Fruit fly (Drosophila melanogaster) whole organism, prepupa: ENCODE data around the gene Adsl.

Experiments used
- CG10631 ChIP-seq: fragments of 200-800 bp; sonication (Bioruptor generic); optimal IDR thresholded peaks from 2 replicates; lab custom pipeline; 2016; ENCODE audit warnings: missing biosample characterization, missing genetic modification characterization
- CG10669 ChIP-seq: fragments of 200-800 bp; sonication (Bioruptor generic); optimal IDR thresholded peaks from 3 replicates; lab custom pipeline; 2018; ENCODE audit warnings: missing biosample characterization, mild to moderate bottlenecking, missing genetic modification characterization, moderate library complexity
- CG11294 ChIP-seq: fragments of 200-800 bp; sonication (Bioruptor generic); IDR thresholded peaks from 2 replicates; pipeline ENCODE4 v1.3.6; 2022; ENCODE audit warnings: missing biosample characterization, missing genetic modification characterization
- CG11902 ChIP-seq: fragments of 200-800 bp; sonication (Bioruptor generic); optimal IDR thresholded peaks from 3 replicates; lab custom pipeline; 2016; ENCODE audit warnings: missing biosample characterization, missing genetic modification characterization
- CG15336 ChIP-seq: fragments of 200-800 bp; sonication (Bioruptor generic); IDR thresholded peaks from 2 replicates; pipeline ENCODE4 v1.3.6; 2022; ENCODE audit warnings: missing biosample characterization, missing genetic modification characterization
- CG3032 ChIP-seq: fragments of 200-800 bp; optimal IDR thresholded peaks from 2 replicates; lab custom pipeline; 2019; ENCODE audit warnings: missing biosample characterization, mild to moderate bottlenecking, missing genetic modification characterization, moderate library complexity
- CG4318 ChIP-seq: fragments of 200-800 bp; sonication (Bioruptor generic); optimal IDR thresholded peaks from 3 replicates; lab custom pipeline; 2017; ENCODE audit warnings: missing biosample characterization, mild to moderate bottlenecking, missing genetic modification characterization
- CG6163 ChIP-seq: fragments of 200-800 bp; sonication (Bioruptor generic); IDR thresholded peaks from 3 replicates; pipeline ENCODE4 v1.3.6; 2022; ENCODE audit warnings: missing biosample characterization, missing genetic modification characterization
- CG6276 ChIP-seq: fragments of 200-800 bp; sonication (Bioruptor generic); optimal IDR thresholded peaks from 2 replicates; lab custom pipeline; 2017; ENCODE audit warnings: missing biosample characterization, mild to moderate bottlenecking, missing genetic modification characterization
- CG6792 ChIP-seq: fragments of 200-800 bp; sonication (Bioruptor generic); optimal IDR thresholded peaks from 3 replicates; lab custom pipeline; 2016; ENCODE audit warnings: missing biosample characterization, missing genetic modification characterization
- CG6854 ChIP-seq: fragments of 200-800 bp; sonication (Bioruptor generic); optimal IDR thresholded peaks from 2 replicates; lab custom pipeline; 2017; ENCODE audit warnings: missing biosample characterization, mild to moderate bottlenecking, missing genetic modification characterization
- CG8119 ChIP-seq: fragments of 200-800 bp; sonication (Bioruptor generic); IDR thresholded peaks from 3 replicates; pipeline ENCODE4 v1.3.6; 2022; ENCODE audit warnings: missing biosample characterization, missing genetic modification characterization
- CG8319 ChIP-seq: fragments of 200-800 bp; sonication (Bioruptor generic); optimal IDR thresholded peaks from 3 replicates; lab custom pipeline; 2016; ENCODE audit warnings: missing biosample characterization, missing genetic modification characterization
- CG8632 ChIP-seq: fragments of 200-800 bp; sonication (Bioruptor generic); optimal IDR thresholded peaks from 3 replicates; lab custom pipeline; 2016; ENCODE audit warnings: missing biosample characterization, missing genetic modification characterization
- Eip78C ChIP-seq: fragments of 200-800 bp; sonication (Bioruptor generic); peaks from one replicate; lab custom pipeline; 2016; ENCODE audit warnings: missing biosample characterization, missing genetic modification characterization
- Eip93F ChIP-seq: fragments of 200-800 bp; sonication (Bioruptor generic); optimal IDR thresholded peaks from 2 replicates; lab custom pipeline; 2016; ENCODE audit warnings: missing biosample characterization, mild to moderate bottlenecking, missing genetic modification characterization
- Ets96B ChIP-seq: fragments of 200-800 bp; optimal IDR thresholded peaks from 2 replicates; lab custom pipeline; 2019; ENCODE audit warnings: missing biosample characterization, mild to moderate bottlenecking, missing genetic modification characterization, moderate library complexity
- Gug ChIP-seq: fragments of 200-800 bp; sonication (Bioruptor generic); IDR thresholded peaks from 2 replicates; pipeline ENCODE4 v1.3.6; 2022; ENCODE audit warnings: missing biosample characterization, missing genetic modification characterization
- Met ChIP-seq: fragments of 200-800 bp; sonication (Bioruptor generic); optimal IDR thresholded peaks from 3 replicates; lab custom pipeline; 2016; ENCODE audit warnings: missing biosample characterization, missing genetic modification characterization
- Sox15 ChIP-seq: fragments of 200-800 bp; sonication (Bioruptor generic); optimal IDR thresholded peaks from 3 replicates; lab custom pipeline; 2016; ENCODE audit warnings: missing biosample characterization, missing genetic modification characterization
- acj6 ChIP-seq: fragments of 200-800 bp; sonication (Bioruptor generic); optimal IDR thresholded peaks from 3 replicates; lab custom pipeline; 2016; ENCODE audit warnings: missing biosample characterization, missing genetic modification characterization
- eg ChIP-seq: fragments of 200-800 bp; sonication (Bioruptor generic); IDR thresholded peaks from 3 replicates; pipeline ENCODE4 v1.3.6; 2022; ENCODE audit warnings: missing biosample characterization, missing genetic modification characterization
- esn ChIP-seq: fragments of 200-800 bp; sonication (Bioruptor generic); optimal IDR thresholded peaks from 2 replicates; lab custom pipeline; 2016; ENCODE audit warnings: missing biosample characterization, mild to moderate bottlenecking, missing genetic modification characterization, moderate library complexity
- fd59A ChIP-seq: fragments of 200-800 bp; sonication (Bioruptor generic); optimal IDR thresholded peaks from 2 replicates; lab custom pipeline; 2017; ENCODE audit warnings: missing biosample characterization, mild to moderate bottlenecking, missing genetic modification characterization, missing genetic modification reagents
- fd85E ChIP-seq: fragments of 200-800 bp; sonication (Bioruptor generic); optimal IDR thresholded peaks from 3 replicates; lab custom pipeline; 2016; ENCODE audit warnings: missing biosample characterization, missing genetic modification characterization
- lz ChIP-seq: fragments of 200-800 bp; sonication (Bioruptor generic); optimal IDR thresholded peaks from 3 replicates; lab custom pipeline; 2016; ENCODE audit warnings: missing biosample characterization, missing genetic modification characterization
- net ChIP-seq: fragments of 200-800 bp; sonication (Bioruptor generic); optimal IDR thresholded peaks from 3 replicates; lab custom pipeline; 2016; ENCODE audit warnings: missing biosample characterization, missing genetic modification characterization
- salr ChIP-seq, 2 experiments: fragments of 200-800 bp; sonication (Bioruptor generic); optimal IDR thresholded peaks; 3 replicates each; lab custom pipeline; 2016 to 2018; ENCODE audit warnings: missing biosample characterization in 2 of 2, missing genetic modification characterization in 2 of 2, mild to moderate bottlenecking in 1 of 2
- spab ChIP-seq: fragments of 200-800 bp; sonication (Bioruptor generic); optimal IDR thresholded peaks from 2 replicates; lab custom pipeline; 2017; ENCODE audit warnings: missing biosample characterization, mild to moderate bottlenecking, missing genetic modification characterization, missing genetic modification reagents
- ss ChIP-seq, 2 experiments: fragments of 200-800 bp; sonication (Bioruptor generic); optimal IDR thresholded peaks; 2 replicates in 1 of 2; 3 replicates in 1 of 2; lab custom pipeline; 2017 to 2018; ENCODE audit warnings: mild to moderate bottlenecking in 2 of 2, missing biosample characterization in 2 of 2, missing genetic modification characterization in 2 of 2, moderate library complexity in 1 of 2
- svp ChIP-seq: fragments of 200-800 bp; sonication (Bioruptor generic); peaks from one replicate; lab custom pipeline; 2016; ENCODE audit warnings: missing biosample characterization, missing genetic modification characterization
- vri ChIP-seq: fragments of 200-800 bp; sonication (Bioruptor generic); optimal IDR thresholded peaks from 3 replicates; lab custom pipeline; 2016; ENCODE audit warnings: missing biosample characterization, mild to moderate bottlenecking, missing genetic modification characterization

Adsl gene

dm6 chr3R:17018902-17019527 lies 1.9 kb downstream of the Adsl start (continued):
- TF ChIP-seq acj6 (no peak), salr (GFP tag; optimal IDR thresholded peaks at IDR 0.05; lab: Kevin White, UChicago) (peak in 1 of 2 experiments; percentile 13), Gug (GFP tag; lab: Robert Waterston, UW) (no peak), fd59A (GFP tag; lab: Kevin White, UChicago) (no peak)

DNA sequence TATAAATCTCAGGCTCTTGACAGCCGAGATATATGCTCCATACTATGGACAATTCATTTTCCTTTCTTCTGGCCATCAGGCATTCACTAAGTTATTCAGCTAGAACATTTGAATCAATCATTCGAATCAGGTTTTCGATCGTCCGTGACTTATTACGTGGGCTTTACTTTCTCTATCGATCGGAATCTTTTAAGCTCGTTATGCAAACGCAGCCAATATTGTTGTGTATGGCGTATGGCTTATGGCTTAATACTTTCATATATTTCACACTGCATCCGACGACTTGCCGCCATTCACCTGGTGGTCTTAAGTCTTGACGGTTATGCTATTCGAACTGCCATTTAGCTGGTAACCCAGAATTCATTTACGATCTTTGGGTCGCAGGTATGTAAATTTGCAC lies 4.7 kb downstream of the Adsl start:
- TF ChIP-seq salr (GFP tag; optimal IDR thresholded peaks at IDR 0.05; lab: Kevin White, UChicago) (no peak), Gug (GFP tag; lab: Robert Waterston, UW) (no peak), CG8319 (GFP tag; lab: Kevin White, UChicago) (no peak), CG6854 (GFP tag; lab: Kevin White, UChicago) (no peak)

DNA sequence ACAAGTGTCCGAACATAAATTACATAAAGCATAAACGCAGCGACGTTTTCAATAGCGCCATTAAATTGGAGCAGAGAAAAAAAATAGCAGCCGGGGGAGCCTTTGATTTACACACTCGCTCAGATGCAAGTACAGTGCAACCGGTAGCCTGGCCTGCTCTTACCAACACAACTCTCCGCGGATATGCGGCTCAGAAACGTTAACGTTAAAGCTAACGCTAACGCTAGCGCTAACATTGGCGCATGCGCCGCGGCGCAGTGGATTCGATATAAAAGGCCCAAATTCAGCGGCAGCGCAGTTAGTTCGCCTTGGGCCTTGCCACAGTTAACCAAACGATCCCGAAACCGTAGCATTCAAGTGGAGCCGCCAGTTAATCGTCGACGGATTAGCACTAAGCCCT lies 6.6 kb downstream of the Adsl start, which contains the start of gene Pxd:
Pxd (plus strand) TSS at position 301 of the 400 bp plus-strand sequence.
- TF ChIP-seq CG6163 (GFP tag; lab: Robert Waterston, UW): no peak
- no peak for TF ChIP-seq Met
- no peak for TF ChIP-seq CG10631 (GFP tag; lab: Kevin White, UChicago)
- TF ChIP-seq Ets96B (tag; lab: Kevin White, UChicago): no peak
- TF ChIP-seq CG11902: no peak
- no peak for TF ChIP-seq CG6854 (GFP tag; lab: Kevin White, UChicago)
- no peak for TF ChIP-seq fd85E (GFP tag; lab: Kevin White, UChicago)
- no peak for TF ChIP-seq eg (GFP tag; lab: Robert Waterston, UW)
- TF ChIP-seq CG6276 (GFP tag; lab: Kevin White, UChicago): no peak
- TF ChIP-seq esn (GFP tag; lab: Kevin White, UChicago): no peak
- no peak for TF ChIP-seq Sox15 (GFP tag; lab: Kevin White, UChicago)
- TF ChIP-seq vri (GFP tag; lab: Kevin White, UChicago): no peak
- TF ChIP-seq, all 60 proteins: peak for 0

DNA sequence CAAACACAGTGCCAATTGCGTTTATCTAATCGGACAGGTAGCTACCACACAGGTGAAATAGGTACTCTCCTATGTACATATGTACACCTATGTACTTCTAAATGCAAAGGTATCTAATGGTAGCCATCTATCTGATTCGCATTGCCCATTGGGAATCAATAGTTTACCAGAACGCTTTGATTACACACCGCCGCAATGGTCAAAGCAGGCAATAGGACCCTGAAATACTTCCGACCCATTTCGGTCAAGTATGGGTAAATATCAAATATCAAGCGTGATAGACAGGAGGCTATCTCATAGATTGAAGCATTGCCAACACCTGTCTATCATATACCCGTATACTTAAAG lies 12.3 kb downstream of the Adsl start:
- TF ChIP-seq vri (GFP tag; lab: Kevin White, UChicago) (peak; percentile 53), CG11294 (GFP tag; lab: Robert Waterston, UW) (no peak), Eip93F (GFP tag; lab: Kevin White, UChicago) (no peak)

DNA sequence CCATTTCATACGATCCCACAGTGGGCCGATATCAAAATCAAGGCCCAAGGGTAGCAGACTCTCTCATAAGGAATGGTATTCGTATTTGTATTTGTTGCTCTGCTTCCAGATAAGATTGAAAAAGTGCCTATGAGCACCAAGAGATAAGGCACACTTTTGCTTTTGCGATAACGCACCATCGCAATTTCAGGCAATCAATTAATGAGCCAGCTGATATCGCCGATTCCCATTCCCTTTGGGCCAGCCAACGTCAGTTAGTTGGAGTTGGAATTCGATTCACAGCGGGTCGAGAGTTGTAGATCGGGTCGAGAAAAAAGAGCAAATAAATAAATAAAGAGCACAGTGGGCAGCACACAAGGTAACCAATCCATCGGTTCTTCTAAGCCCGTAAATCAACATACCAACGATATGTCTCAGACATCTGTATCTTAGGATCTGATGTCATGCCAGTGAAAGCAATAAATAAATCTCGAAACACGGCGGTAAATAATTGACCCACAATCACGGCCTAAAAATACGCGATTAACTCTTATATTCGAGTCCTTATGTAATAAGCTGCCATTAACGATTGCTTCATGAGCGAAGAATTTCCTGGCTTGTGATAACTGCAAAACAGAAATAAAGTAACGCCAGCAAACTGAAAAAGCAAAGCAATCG lies 12.8 kb downstream of the Adsl start, which contains the start of gene CG8907:
CG8907 (plus strand) TSS at position 252 of the 657 bp plus-strand sequence.
- peak; percentile 93 for TF ChIP-seq vri (GFP tag; lab: Kevin White, UChicago)
- no peak for TF ChIP-seq CG4318 (GFP tag; lab: Kevin White, UChicago)
- peak; percentile 49 for TF ChIP-seq Eip78C (GFP tag; lab: Kevin White, UChicago)
- TF ChIP-seq CG11294 (GFP tag; lab: Robert Waterston, UW): no peak
- no peak for TF ChIP-seq CG10669 (GFP tag; lab: Kevin White, UChicago)
- peak; percentile 94 for TF ChIP-seq svp (GFP tag; lab: Kevin White, UChicago)

- TF ChIP-seq spab (GFP tag; lab: Kevin White, UChicago): no peak
- TF ChIP-seq lz (GFP tag; lab: Kevin White, UChicago): no peak
- TF ChIP-seq CG11902: no peak
- no peak for TF ChIP-seq net (GFP tag; lab: Kevin White, UChicago)
- TF ChIP-seq CG3032 (tag; lab: Kevin White, UChicago): no peak
- TF ChIP-seq CG8119 (GFP tag; lab: Robert Waterston, UW): no peak
- TF ChIP-seq CG8632 (GFP tag; lab: Kevin White, UChicago): no peak
- TF ChIP-seq ss (GFP tag; optimal IDR thresholded peaks at IDR 0.05; lab: Kevin White, UChicago): no peak
- TF ChIP-seq CG15336 (GFP tag; lab: Robert Waterston, UW): no peak
- no peak for TF ChIP-seq CG6792
- TF ChIP-seq, all 60 proteins: peak for 0
Measured at dm6 chr3R:17007336-17007735, 13.6 kb downstream of the Adsl start.
